Worm (Caenorhabditis elegans) whole organism, L4 larva: ENCODE data around the gene ZK402.2.
A peak's percentile ranks its signal among the peaks of the same experiment; 100 is the strongest.

Experiments
- ceh-62 ChIP-seq: sonication (generic microtip); optimal IDR thresholded peaks from 2 replicates; lab custom pipeline; 2017; ENCODE audit warnings: missing biosample characterization, missing genetic modification characterization
- ces-1 ChIP-seq: fragments of 150-350 bp; sonication (generic microtip); optimal IDR thresholded peaks from 4 replicates; lab custom pipeline; 2014; ENCODE audit warnings: missing biosample characterization, missing genetic modification reagents, missing genetic modification characterization
- egl-27 ChIP-seq: sonication (generic microtip); optimal IDR thresholded peaks from 3 replicates; lab custom pipeline; 2017; ENCODE audit warnings: missing biosample characterization, missing genetic modification reagents, missing genetic modification characterization
- nhr-237 ChIP-seq: sonication (generic microtip); optimal IDR thresholded peaks from 2 replicates; lab custom pipeline; 2017; ENCODE audit warnings: missing biosample characterization, missing genetic modification characterization
- pha-4 ChIP-seq, 2 experiments: fragments of 150-350 bp in 1 of 2; fragments of 200-800 bp in 1 of 2; sonication (Bioruptor generic) in 1 of 2; IDR thresholded peaks in 1 of 2; optimal IDR thresholded peaks in 1 of 2; 2 replicates each; pipeline versions ENCODE4 v1.3.6 to Lab custom; 2014 to 2022; ENCODE audit warnings: missing genetic modification characterization in 2 of 2, missing genetic modification reagents in 2 of 2, missing biosample characterization in 1 of 2, missing compliant biosample characterization in 1 of 2
- snpc-4 ChIP-seq: fragments of 150-350 bp; optimal IDR thresholded peaks from 2 replicates; lab custom pipeline; 2014; ENCODE audit warnings: missing biosample characterization, missing genetic modification characterization
- zag-1 ChIP-seq: fragments of 150-350 bp; optimal IDR thresholded peaks from 2 replicates; lab custom pipeline; 2014; ENCODE audit warnings: missing biosample characterization, missing genetic modification characterization

- peak; percentile 2 for TF ChIP-seq snpc-4
- TF ChIP-seq ceh-62 (tag; lab: Kevin White, UChicago) = no peak
- no peak for TF ChIP-seq ces-1 (GFP tag; lab: Kevin White, UChicago)
- no peak for TF ChIP-seq zag-1 (tag; lab: Kevin White, UChicago)
- TF ChIP-seq nhr-237 (tag; lab: Kevin White, UChicago) = no peak
- peak; percentile 84 for TF ChIP-seq pha-4 (GFP tag; IDR thresholded peaks at IDR 0.05; lab: Robert Waterston, UW)
- TF ChIP-seq pha-4 (tag; optimal IDR thresholded peaks at IDR 0.05; lab: Kevin White, UChicago) = no peak
- TF ChIP-seq egl-27 (tag; lab: Kevin White, UChicago) = no peak
These were observed 24.2 kb upstream of the ZK402.2 start for ce11 chrX:1379391-1379790.
